Fruit fly (Drosophila melanogaster) Kc167 (cell line): ENCODE measurements around the gene CG3566.

Experiments
- Myc ChIP-seq: fragments of >200 bp; optimal IDR thresholded peaks from 2 replicates; lab custom pipeline; 2017; ENCODE audit warnings: missing external identifiers
- Sin3A ChIP-seq: fragments of >200 bp; optimal IDR thresholded peaks from 2 replicates; lab custom pipeline; 2018; ENCODE audit warnings: missing external identifiers
- insv ChIP-seq: fragments of >200 bp; optimal IDR thresholded peaks from 3 replicates; lab custom pipeline; 2018; ENCODE audit warnings: missing external identifiers
- psq ChIP-seq: fragments of >200 bp; optimal IDR thresholded peaks from 2 replicates; lab custom pipeline; 2017; ENCODE audit warnings: missing external identifiers
- ttk ChIP-seq: sonication (Bioruptor generic); optimal IDR thresholded peaks from 2 replicates; lab custom pipeline; 2017; ENCODE audit warnings: missing external identifiers

dm6 chrX:6278879-6279628, 2.5 kb upstream of the CG3566 start:
- TF ChIP-seq Myc (no peak), insv (lab: Kevin White, UChicago) (no peak), ttk (lab: Kevin White, UChicago) (no peak), Sin3A (lab: Kevin White, UChicago) (no peak), psq (lab: Kevin White, UChicago) (no peak)
